Fruit fly (Drosophila melanogaster): ENCODE measurements around the gene TrpRS-m.

DNA sequence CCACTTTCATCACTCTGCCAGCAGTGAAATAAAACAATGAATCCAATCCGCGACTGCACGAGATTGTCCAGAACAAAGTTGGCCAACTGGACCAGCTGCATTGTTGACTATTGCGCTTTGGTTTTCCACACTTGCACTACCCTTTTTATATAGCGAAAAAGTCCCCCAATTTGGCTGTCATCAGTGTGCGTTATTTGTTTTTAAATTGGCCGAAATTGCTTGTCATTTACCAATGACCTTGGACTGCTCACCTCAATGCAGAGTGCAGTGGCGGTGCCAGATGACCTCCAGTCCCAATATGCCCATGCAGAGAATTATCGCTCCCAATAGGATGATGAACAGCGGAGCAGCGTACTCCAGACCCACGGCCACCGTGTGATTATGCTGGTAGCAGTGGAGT, 31.7 kb upstream of the TrpRS-m start, which contains the start of gene Ir75a:
- TF ChIP-seq CG8478 (optimal IDR thresholded peaks at IDR 0.05) = no peak
- TF ChIP-seq CTCF (optimal IDR thresholded peaks at IDR 0.05) = no peak
